Worm (Caenorhabditis elegans): ENCODE data around the gene F31F4.17.

Gene F31F4.17

ce11 chrV:655823-656222 is 4.3 kb downstream of the F31F4.17 start, which contains the start of gene srh-245:
Gene srh-245, minus strand, starts transcription at chrV:655923.
- TF ChIP-seq hsf-1 (GFP tag; IDR thresholded peaks at IDR 0.05), result no peak
- no peak for TF ChIP-seq die-1 (tag; optimal IDR thresholded peaks at IDR 0.05)
- no peak for TF ChIP-seq hmg-20 (GFP tag; IDR thresholded peaks at IDR 0.05)
- TF ChIP-seq dpff-1 (tag; optimal IDR thresholded peaks at IDR 0.05), result no peak
- TF ChIP-seq tlf-1 (GFP tag; optimal IDR thresholded peaks at IDR 0.05), result no peak
- no peak for TF ChIP-seq gei-17 (GFP tag; optimal IDR thresholded peaks at IDR 0.05)
- TF ChIP-seq nfya-1 (tag; optimal IDR thresholded peaks at IDR 0.05; ENCODE audit: borderline replicate concordance, insufficient read depth), result no peak
- no peak for TF ChIP-seq akir-1 (GFP tag; optimal IDR thresholded peaks at IDR 0.05)
- no peak for TF ChIP-seq K12H6.12 (tag; optimal IDR thresholded peaks at IDR 0.05)
- TF ChIP-seq zim-3 (tag; optimal IDR thresholded peaks at IDR 0.05), result no peak
- no peak for TF ChIP-seq F57C9.4 (tag; optimal IDR thresholded peaks at IDR 0.05)
- TF ChIP-seq T26A5.8 (tag; optimal IDR thresholded peaks at IDR 0.05), result no peak
- TF ChIP-seq lir-1 (GFP tag; conservative IDR thresholded peaks at IDR 0.05), result no peak
- TF ChIP-seq xnd-1 (tag; optimal IDR thresholded peaks at IDR 0.05), result no peak
- TF ChIP-seq fkh-3 (tag; optimal IDR thresholded peaks at IDR 0.05), result no peak
- TF ChIP-seq madf-8 (GFP tag; conservative IDR thresholded peaks at IDR 0.05), result no peak
- TF ChIP-seq nfya-2 (GFP tag; IDR thresholded peaks at IDR 0.05), result no peak
- no peak for TF ChIP-seq ztf-18 (tag; optimal IDR thresholded peaks at IDR 0.05)
- TF ChIP-seq ceh-58 (GFP tag; IDR thresholded peaks at IDR 0.05), result no peak

- TF ChIP-seq Y67H2A.10 (GFP tag; conservative IDR thresholded peaks at IDR 0.05), result no peak
- TF ChIP-seq fkh-3 (tag; optimal IDR thresholded peaks at IDR 0.05), result no peak
- TF ChIP-seq B0019.2 (GFP tag; conservative IDR thresholded peaks at IDR 0.05), result no peak
- TF ChIP-seq rcor-1 (GFP tag; IDR thresholded peaks at IDR 0.05), result no peak
- TF ChIP-seq tbx-9 (tag; optimal IDR thresholded peaks at IDR 0.05; ENCODE audit: borderline replicate concordance), result no peak
- no peak for TF ChIP-seq snpc-1.1 (tag; optimal IDR thresholded peaks at IDR 0.05; ENCODE audit: insufficient read depth)
- no peak for TF ChIP-seq unc-62 (GFP tag; optimal IDR thresholded peaks at IDR 0.05)
- TF ChIP-seq ceh-91 (GFP tag; IDR thresholded peaks at IDR 0.05), result no peak
- TF ChIP-seq efl-1 (GFP tag; optimal IDR thresholded peaks at IDR 0.05), result no peak
- TF ChIP-seq T07F8.4 (tag; optimal IDR thresholded peaks at IDR 0.05), result no peak
- TF ChIP-seq ztf-25 (GFP tag; IDR thresholded peaks at IDR 0.05), result no peak
- no peak for TF ChIP-seq zim-3 (tag; optimal IDR thresholded peaks at IDR 0.05)
- no peak for TF ChIP-seq hmg-20 (GFP tag; IDR thresholded peaks at IDR 0.05)
- no peak for TF ChIP-seq akir-1 (GFP tag; optimal IDR thresholded peaks at IDR 0.05)
- TF ChIP-seq nhr-179 (tag; optimal IDR thresholded peaks at IDR 0.05), result no peak
- no peak for TF ChIP-seq sea-2 (GFP tag; IDR thresholded peaks at IDR 0.05)
Measured at ce11 chrV:654402-654801, 5.7 kb downstream of the F31F4.17 start, which contains the start of gene srj-6. Gene srj-6, minus strand, starts transcription at chrV:654502.

ce11 chrV:652940-653339 is 7.2 kb downstream of the F31F4.17 start, which contains the start of gene srj-5:
Gene srj-5, minus strand, starts transcription at chrV:653040.
- TF ChIP-seq F10E7.11 (tag; optimal IDR thresholded peaks at IDR 0.05) (no peak), mxl-1 (tag; optimal IDR thresholded peaks at IDR 0.05) (no peak), lin-54 (GFP tag; optimal IDR thresholded peaks at IDR 0.05) (no peak), lag-1 (GFP tag; IDR thresholded peaks at IDR 0.05) (no peak), snpc-1.1 (tag; optimal IDR thresholded peaks at IDR 0.05; ENCODE audit: insufficient read depth) (no peak), hrde-1 (tag; optimal IDR thresholded peaks at IDR 0.05; ENCODE audit: borderline replicate concordance) (no peak), D2030.7 (GFP tag; IDR thresholded peaks at IDR 0.05) (no peak), snpc-1.3 (tag; optimal IDR thresholded peaks at IDR 0.05; ENCODE audit: insufficient read depth) (no peak), dpff-1 (tag; optimal IDR thresholded peaks at IDR 0.05) (no peak), lsy-27 (tag; optimal IDR thresholded peaks at IDR 0.05; ENCODE audit: borderline replicate concordance, insufficient read depth) (no peak), cebp-1 (GFP tag; IDR thresholded peaks at IDR 0.05) (no peak), cebp-1 (tag; optimal IDR thresholded peaks at IDR 0.05) (no peak), gei-17 (GFP tag; optimal IDR thresholded peaks at IDR 0.05) (no peak), nhr-120 (GFP tag; IDR thresholded peaks at IDR 0.05) (no peak), lin-35 (GFP tag; optimal IDR thresholded peaks at IDR 0.05) (no peak), atf-7 (tag; optimal IDR thresholded peaks at IDR 0.05) (no peak), F52B5.7 (tag; optimal IDR thresholded peaks at IDR 0.05) (no peak), K12H6.12 (tag; optimal IDR thresholded peaks at IDR 0.05) (no peak)
